Worm (Caenorhabditis elegans) whole organism, late embryonic: Measurements from ENCODE around the gene F08F8.7.

Source experiments
- ceh-22 ChIP-seq: sonication (generic microtip); optimal IDR thresholded peaks from 2 replicates; lab custom pipeline; 2017; ENCODE audit warnings: missing biosample characterization, missing genetic modification characterization
- ets-4 ChIP-seq: sonication (generic microtip); optimal IDR thresholded peaks from 2 replicates; lab custom pipeline; 2016; ENCODE audit warnings: missing genetic modification characterization, missing compliant biosample characterization
- hlh-30 ChIP-seq: sonication (generic microtip); optimal IDR thresholded peaks from 2 replicates; lab custom pipeline; 2017; ENCODE audit warnings: antibody characterized with exemption, missing genetic modification characterization, missing compliant biosample characterization; ENCODE audit not compliant: insufficient read depth
- pha-2 ChIP-seq: sonication (generic microtip); optimal IDR thresholded peaks from 2 replicates; lab custom pipeline; 2017; ENCODE audit warnings: mild to moderate bottlenecking, missing genetic modification characterization, missing compliant biosample characterization
- pha-4 ChIP-seq: fragments of 150-350 bp; optimal IDR thresholded peaks from 2 replicates; lab custom pipeline; 2018; ENCODE audit warnings: missing biosample characterization, missing genetic modification reagents, missing genetic modification characterization
- ref-2 ChIP-seq: sonication (generic microtip); optimal IDR thresholded peaks from 2 replicates; lab custom pipeline; 2016; ENCODE audit warnings: missing genetic modification characterization, missing compliant biosample characterization
- sox-4 ChIP-seq: sonication (generic microtip); optimal IDR thresholded peaks from 2 replicates; lab custom pipeline; 2017; ENCODE audit warnings: mild to moderate bottlenecking, missing genetic modification characterization, inconsistent platforms, missing compliant biosample characterization
- tbx-2 ChIP-seq: sonication (generic microtip); optimal IDR thresholded peaks from 2 replicates; lab custom pipeline; 2016; ENCODE audit warnings: missing genetic modification characterization, missing compliant biosample characterization

DNA sequence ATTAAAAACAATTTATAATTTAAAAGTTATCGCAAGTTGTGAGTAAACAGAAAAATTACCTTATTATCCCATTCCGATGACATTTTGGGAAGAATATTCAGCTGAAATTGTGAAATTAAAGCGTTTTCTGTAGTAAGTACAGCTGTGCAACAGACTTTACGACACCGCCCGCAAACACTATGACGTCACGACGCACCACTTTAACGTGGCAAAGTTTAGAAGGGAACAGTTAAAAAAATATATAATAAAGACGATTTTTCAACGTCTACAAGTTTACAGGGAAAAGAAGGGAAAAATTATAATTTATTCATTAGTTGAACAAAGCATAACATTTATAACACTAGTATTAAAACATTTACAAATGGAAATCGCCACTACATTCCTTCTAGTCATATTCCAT, 6.9 kb upstream of the F08F8.7 start, which contains the start of gene F08F8.9:
- TF ChIP-seq ceh-22 (tag; lab: Kevin White, UChicago): no peak
- no peak for TF ChIP-seq pha-4
- no peak for TF ChIP-seq pha-2 (tag; lab: Kevin White, UChicago)
- no peak for TF ChIP-seq tbx-2
- TF ChIP-seq ets-4 (tag; lab: Kevin White, UChicago): no peak
- no peak for TF ChIP-seq hlh-30 (tag; lab: Kevin White, UChicago)
- TF ChIP-seq sox-4 (tag; lab: Kevin White, UChicago): no peak
- TF ChIP-seq ref-2 (tag; lab: Kevin White, UChicago): no peak
